Fruit fly (Drosophila melanogaster): ENCODE results near the gene Bicra.

DNA sequence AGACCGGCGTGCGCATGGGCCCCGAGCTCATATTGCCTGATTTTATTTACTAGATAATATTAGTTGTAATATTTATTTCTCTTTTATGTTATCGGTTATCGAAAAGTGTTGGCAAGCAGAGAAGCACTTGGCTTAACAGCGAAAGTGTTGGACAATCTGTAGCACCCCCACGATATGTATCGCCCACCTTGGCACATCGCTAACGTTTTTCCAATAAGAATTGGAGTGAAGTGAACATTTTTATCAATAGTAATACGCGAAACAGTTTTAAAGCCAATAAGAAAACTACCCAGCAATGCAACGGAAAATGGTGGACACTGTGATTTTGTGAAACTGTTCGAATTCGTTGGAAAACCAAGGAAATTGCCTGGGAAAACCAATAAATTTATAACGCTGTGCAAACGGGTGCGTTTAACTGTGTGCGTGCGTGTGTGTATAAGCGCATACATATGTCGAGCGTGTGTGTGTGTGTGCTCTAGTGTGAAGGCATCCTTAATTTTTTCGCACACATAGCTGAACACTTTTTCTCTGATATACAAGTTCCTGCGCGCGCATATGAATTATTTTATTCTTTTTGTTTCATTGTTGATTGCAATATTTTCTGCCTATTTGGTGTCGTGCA lies 23.8 kb upstream of the Bicra start, which contains the start of the genes Slu7 and Pkc98E:
- TF ChIP-seq fd96Ca (GFP tag; IDR thresholded peaks at IDR 0.05) (no peak), Ets98B (GFP tag; IDR thresholded peaks at IDR 0.05) (peak; percentile 46)
